Fruit fly (Drosophila melanogaster) whole organism, wandering third instar larva: ENCODE data around the gene CG32365.

ENCODE experiments used
- Abd-B ChIP-seq: fragments of >200 bp; optimal IDR thresholded peaks from 2 replicates; lab custom pipeline; 2017; ENCODE audit warnings: missing biosample characterization, missing genetic modification characterization
- CG32264 ChIP-seq: fragments of 200-800 bp; sonication (Bioruptor generic); optimal IDR thresholded peaks from 2 replicates; lab custom pipeline; 2016; ENCODE audit warnings: missing biosample characterization, missing genetic modification characterization
- CG9705 ChIP-seq: fragments of 200-800 bp; sonication (Bioruptor generic); optimal IDR thresholded peaks from 2 replicates; lab custom pipeline; 2018; ENCODE audit warnings: missing biosample characterization, mild to moderate bottlenecking, missing genetic modification characterization
- CrebA ChIP-seq: fragments of 200-800 bp; sonication (Bioruptor generic); optimal IDR thresholded peaks from 2 replicates; lab custom pipeline; 2016; ENCODE audit warnings: missing biosample characterization, mild to moderate bottlenecking, missing genetic modification characterization, borderline replicate concordance
- Dfd ChIP-seq: fragments of >200 bp; optimal IDR thresholded peaks from 2 replicates; lab custom pipeline; 2017; ENCODE audit warnings: missing biosample characterization, missing genetic modification characterization
- Dif ChIP-seq: fragments of 200-275, 200-300 bp; sonication (Bioruptor generic); optimal IDR thresholded peaks from 2 replicates; lab custom pipeline; 2018; ENCODE audit warnings: missing biosample characterization, missing genetic modification characterization; ENCODE audit not compliant: partially characterized antibody
- GATAd ChIP-seq: sonication (Bioruptor generic); optimal IDR thresholded peaks from 2 replicates; lab custom pipeline; 2016; ENCODE audit warnings: missing biosample characterization, missing genetic modification characterization
- HLH106 ChIP-seq: fragments of 200-800 bp; optimal IDR thresholded peaks from 3 replicates; lab custom pipeline; 2019; ENCODE audit warnings: missing biosample characterization, mild to moderate bottlenecking, missing genetic modification characterization, moderate library complexity
- Hnf4 ChIP-seq: fragments of 200-800 bp; sonication (Bioruptor generic); optimal IDR thresholded peaks from 2 replicates; lab custom pipeline; 2016; ENCODE audit warnings: missing biosample characterization, mild to moderate bottlenecking, missing genetic modification characterization
- Hr78 ChIP-seq: fragments of >200 bp; optimal IDR thresholded peaks from 2 replicates; lab custom pipeline; 2017; ENCODE audit warnings: missing biosample characterization, missing genetic modification characterization
- Hr83 ChIP-seq: fragments of 200-300 bp; sonication (Bioruptor generic); optimal IDR thresholded peaks from 2 replicates; lab custom pipeline; 2016; ENCODE audit warnings: missing biosample characterization, mild to moderate bottlenecking, missing genetic modification characterization, moderate library complexity; ENCODE audit not compliant: poor library complexity, severe bottlenecking
- Jra ChIP-seq: sonication (Bioruptor generic); optimal IDR thresholded peaks from 2 replicates; lab custom pipeline; 2016; ENCODE audit warnings: missing biosample characterization, missing genetic modification characterization
- Mio ChIP-seq: sonication (Bioruptor generic); optimal IDR thresholded peaks from 2 replicates; lab custom pipeline; 2016; ENCODE audit warnings: missing biosample characterization, missing genetic modification characterization
- Myc ChIP-seq: fragments of >200 bp; optimal IDR thresholded peaks from 2 replicates; lab custom pipeline; 2017
- N ChIP-seq: fragments of >200 bp; optimal IDR thresholded peaks from 2 replicates; lab custom pipeline; 2018; ENCODE audit warnings: missing biosample characterization, missing external identifiers, missing genetic modification characterization
- OdsH ChIP-seq: fragments of 200-800 bp; sonication (Bioruptor generic); optimal IDR thresholded peaks from 2 replicates; lab custom pipeline; 2016; ENCODE audit warnings: missing biosample characterization, mild to moderate bottlenecking, missing genetic modification characterization
- Rel ChIP-seq, 2 experiments: fragments of 200-800 bp; sonication (Bioruptor generic) in 1 of 2; optimal IDR thresholded peaks; 2 replicates in 1 of 2; 3 replicates in 1 of 2; lab custom pipeline; 2016 to 2019; ENCODE audit warnings: mild to moderate bottlenecking in 2 of 2, missing biosample characterization in 2 of 2, missing genetic modification characterization in 2 of 2, moderate library complexity in 1 of 2
- Sp1 ChIP-seq: fragments of 200-800 bp; sonication (Bioruptor generic); optimal IDR thresholded peaks from 3 replicates; lab custom pipeline; 2019; ENCODE audit warnings: missing biosample characterization, mild to moderate bottlenecking, missing genetic modification characterization, moderate library complexity
- Vsx2 ChIP-seq: fragments of 200-300, 225-300 bp; sonication (Bioruptor generic); optimal IDR thresholded peaks from 2 replicates; lab custom pipeline; 2018; ENCODE audit warnings: missing biosample characterization, missing genetic modification characterization; ENCODE audit not compliant: partially characterized antibody
- br ChIP-seq: fragments of 200-800 bp; sonication (Bioruptor generic); optimal IDR thresholded peaks from 2 replicates; lab custom pipeline; 2016; ENCODE audit warnings: missing biosample characterization, missing genetic modification characterization
- brk ChIP-seq: fragments of 200-800 bp; sonication (Bioruptor generic); optimal IDR thresholded peaks from 2 replicates; lab custom pipeline; 2016; ENCODE audit warnings: missing biosample characterization, mild to moderate bottlenecking, missing genetic modification characterization
- dl ChIP-seq, 2 experiments: fragments of 175-275, 200-275 bp in 1 of 2; fragments of 200-275 bp in 1 of 2; sonication (Bioruptor generic); optimal IDR thresholded peaks; lab custom pipeline; 2018; ENCODE audit warnings: mild to moderate bottlenecking in 2 of 2, missing biosample characterization in 2 of 2, missing genetic modification characterization in 2 of 2, moderate library complexity in 2 of 2; ENCODE audit not compliant: partially characterized antibody in 2 of 2, insufficient read depth in 1 of 2
- dmrt93B ChIP-seq: fragments of 200-800 bp; sonication (Bioruptor generic); optimal IDR thresholded peaks from 2 replicates; lab custom pipeline; 2018; ENCODE audit warnings: missing biosample characterization, mild to moderate bottlenecking, missing genetic modification characterization
- dsf ChIP-seq: sonication (Bioruptor generic); optimal IDR thresholded peaks from 2 replicates; lab custom pipeline; 2016; ENCODE audit warnings: missing biosample characterization, missing genetic modification characterization, borderline replicate concordance
- ey ChIP-seq: fragments of 200-800 bp; sonication (Bioruptor generic); optimal IDR thresholded peaks from 2 replicates; lab custom pipeline; 2016; ENCODE audit warnings: missing biosample characterization, missing genetic modification characterization
- foxo ChIP-seq, 2 experiments: fragments of 200-800 bp; sonication (Bioruptor generic); optimal IDR thresholded peaks; 2 replicates in 1 of 2; 3 replicates in 1 of 2; lab custom pipeline; 2016 to 2017; ENCODE audit warnings: missing biosample characterization in 2 of 2, missing genetic modification characterization in 2 of 2
- fru ChIP-seq: fragments of 200-800 bp; sonication (Bioruptor generic); optimal IDR thresholded peaks from 3 replicates; lab custom pipeline; 2016; ENCODE audit warnings: missing biosample characterization, mild to moderate bottlenecking, missing genetic modification characterization
- h ChIP-seq: fragments of 200-800 bp; sonication (Bioruptor generic); optimal IDR thresholded peaks from 3 replicates; lab custom pipeline; 2016; ENCODE audit warnings: missing biosample characterization, mild to moderate bottlenecking, missing genetic modification characterization
- jim ChIP-seq: fragments of 175-275, 200-325 bp; sonication (Bioruptor generic); optimal IDR thresholded peaks from 2 replicates; lab custom pipeline; 2016; ENCODE audit warnings: missing biosample characterization, mild to moderate bottlenecking, missing genetic modification characterization
- lola ChIP-seq: fragments of >200 bp; optimal IDR thresholded peaks from 2 replicates; lab custom pipeline; 2017; ENCODE audit warnings: missing biosample characterization, missing genetic modification characterization
- pan ChIP-seq: fragments of >200 bp; optimal IDR thresholded peaks from 2 replicates; lab custom pipeline; 2017
- psq ChIP-seq: fragments of 200-800 bp; sonication (Bioruptor generic); optimal IDR thresholded peaks from 3 replicates; lab custom pipeline; 2017; ENCODE audit warnings: missing biosample characterization, mild to moderate bottlenecking, missing genetic modification characterization, moderate library complexity
- rgr ChIP-seq: fragments of 200-800 bp; sonication (Bioruptor generic); optimal IDR thresholded peaks from 3 replicates; lab custom pipeline; 2016; ENCODE audit warnings: missing biosample characterization, mild to moderate bottlenecking, missing genetic modification characterization
- sage ChIP-seq: fragments of 200-800 bp; sonication (Bioruptor generic); optimal IDR thresholded peaks from 2 replicates; lab custom pipeline; 2016; ENCODE audit warnings: missing biosample characterization, mild to moderate bottlenecking, missing genetic modification characterization
- sv ChIP-seq: fragments of 200-800 bp; sonication (Bioruptor generic); optimal IDR thresholded peaks from 3 replicates; lab custom pipeline; 2016; ENCODE audit warnings: missing biosample characterization, missing genetic modification characterization
- tai ChIP-seq: sonication (Bioruptor generic); optimal IDR thresholded peaks from 2 replicates; lab custom pipeline; 2016; ENCODE audit warnings: missing biosample characterization, missing genetic modification characterization
- usp ChIP-seq: fragments of >200 bp; optimal IDR thresholded peaks from 2 replicates; lab custom pipeline; 2017; ENCODE audit warnings: missing biosample characterization, missing genetic modification characterization
- woc ChIP-seq: sonication (Bioruptor generic); optimal IDR thresholded peaks from 2 replicates; lab custom pipeline; 2016; ENCODE audit warnings: missing biosample characterization, mild to moderate bottlenecking, missing genetic modification characterization

The CG32365 gene

DNA sequence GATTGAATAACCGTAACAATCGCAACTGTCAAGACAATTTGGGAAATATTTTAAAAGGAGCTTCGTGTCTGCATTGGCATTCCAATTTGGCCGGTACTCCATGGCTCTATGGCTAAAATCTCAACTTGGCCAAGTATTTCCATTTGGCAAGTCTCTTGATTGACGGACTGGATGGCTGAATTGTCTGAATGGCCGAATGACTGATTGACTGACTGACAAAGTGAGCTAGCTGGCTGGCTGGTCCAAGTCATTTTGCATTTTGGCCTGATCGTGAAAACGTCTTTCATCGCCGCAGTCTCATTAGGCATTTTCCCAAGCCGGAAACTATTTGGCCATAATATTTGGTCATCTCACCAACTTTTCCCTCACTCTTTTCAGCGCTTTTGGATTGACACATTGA is 5.7 kb downstream of the CG32365 start:
- TF ChIP-seq Hr78 (GFP tag; lab: Kevin White, UChicago) (no peak), Mio (no peak), Vsx2 (GFP tag; lab: Kevin White, UChicago) (no peak), dl (GFP tag; optimal IDR thresholded peaks at IDR 0.05; lab: Kevin White, UChicago; ENCODE audit: insufficient read depth in 1 of 2, partially characterized antibody in 2 of 2) (no peak), lola (no peak), ey (no peak), woc (GFP tag; lab: Kevin White, UChicago) (no peak), dmrt93B (GFP tag; lab: Kevin White, UChicago) (no peak), Hnf4 (GFP tag; lab: Kevin White, UChicago) (no peak), GATAd (GFP tag; lab: Kevin White, UChicago) (no peak), jim (no peak), Abd-B (GFP tag; lab: Kevin White, UChicago) (no peak), Sp1 (GFP tag; lab: Kevin White, UChicago) (no peak), CrebA (no peak), sv (no peak), CG32264 (GFP tag; lab: Kevin White, UChicago) (no peak)

DNA sequence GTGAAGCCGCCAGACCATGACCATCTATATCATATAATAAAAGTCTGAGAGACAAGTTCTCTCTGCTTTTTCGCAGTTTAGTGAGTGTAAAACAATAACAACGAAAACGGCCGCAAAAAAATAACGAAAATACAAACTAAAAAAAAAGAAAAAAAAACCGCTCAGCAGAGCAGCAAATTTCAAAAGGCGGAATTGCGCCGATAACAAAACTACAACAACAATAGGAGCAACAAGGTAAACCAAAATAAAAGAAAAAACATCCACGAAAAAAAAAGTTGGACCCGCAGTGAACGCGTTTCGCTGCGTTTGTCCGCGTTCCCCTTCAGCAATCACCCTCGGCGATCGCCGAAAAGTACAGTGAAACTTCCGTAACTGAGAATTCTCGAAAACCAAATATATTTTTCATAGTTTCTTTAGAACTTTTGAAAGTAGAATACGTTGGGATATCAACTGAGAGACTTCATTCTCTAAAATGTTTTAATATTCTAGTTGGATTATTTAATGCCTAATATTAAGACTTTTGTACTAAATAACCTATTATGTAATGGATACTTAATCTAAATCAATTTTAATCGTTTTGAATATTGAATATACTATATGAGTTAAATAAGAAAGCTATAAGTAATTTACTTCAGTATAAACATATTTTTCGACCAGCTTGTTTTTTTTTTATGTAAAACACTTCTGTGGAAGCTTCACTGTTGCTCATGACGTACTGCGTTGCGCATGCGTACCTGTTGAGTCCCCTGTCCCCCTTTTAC is 6.9 kb downstream of the CG32365 start:
- TF ChIP-seq dsf (GFP tag; lab: Kevin White, UChicago): no peak
- no peak for TF ChIP-seq GATAd (GFP tag; lab: Kevin White, UChicago)
- TF ChIP-seq Hr83: no peak
- peak; percentile 70 for TF ChIP-seq h (GFP tag; lab: Kevin White, UChicago)
- peak; percentile 78 for TF ChIP-seq psq (GFP tag; lab: Kevin White, UChicago)
- no peak for TF ChIP-seq lola
- no peak for TF ChIP-seq Mio
- no peak for TF ChIP-seq CG32264 (GFP tag; lab: Kevin White, UChicago)
- peak; percentile 65 for TF ChIP-seq dmrt93B (GFP tag; lab: Kevin White, UChicago)
- TF ChIP-seq N: no peak
- peak in 1 of 2 experiments; percentile 77 for TF ChIP-seq foxo (GFP tag; optimal IDR thresholded peaks at IDR 0.05; lab: Kevin White, UChicago)
- TF ChIP-seq sage (GFP tag; lab: Kevin White, UChicago): no peak
- TF ChIP-seq Myc (lab: Kevin White, UChicago): no peak
- peak; percentile 49 for TF ChIP-seq br (GFP tag; lab: Kevin White, UChicago)
- peak; percentile 69 for TF ChIP-seq woc (GFP tag; lab: Kevin White, UChicago)
- TF ChIP-seq Dif (GFP tag; lab: Kevin White, UChicago): no peak
- peak; percentile 56 for TF ChIP-seq CG9705 (GFP tag; lab: Kevin White, UChicago)
- TF ChIP-seq Vsx2 (GFP tag; lab: Kevin White, UChicago): no peak
- TF ChIP-seq OdsH (GFP tag; lab: Kevin White, UChicago): peak; percentile 77
- peak; percentile 61 for TF ChIP-seq rgr (GFP tag; lab: Kevin White, UChicago)
- no peak for TF ChIP-seq pan (lab: Kevin White, UChicago)
- peak; percentile 48 for TF ChIP-seq tai (GFP tag; lab: Kevin White, UChicago)
- TF ChIP-seq Abd-B (GFP tag; lab: Kevin White, UChicago): no peak
- TF ChIP-seq Rel (GFP tag; optimal IDR thresholded peaks at IDR 0.05; lab: Kevin White, UChicago): no peak
- peak; percentile 20 for TF ChIP-seq Rel (tag; optimal IDR thresholded peaks at IDR 0.05; lab: Kevin White, UChicago)
- peak; percentile 63 for TF ChIP-seq Jra (GFP tag; lab: Kevin White, UChicago)
- no peak for TF ChIP-seq dl (GFP tag; optimal IDR thresholded peaks at IDR 0.05; lab: Kevin White, UChicago; ENCODE audit: insufficient read depth in 1 of 2, partially characterized antibody in 2 of 2)
- no peak for TF ChIP-seq brk (GFP tag; lab: Kevin White, UChicago)
- TF ChIP-seq jim: no peak
- TF ChIP-seq Hr78 (GFP tag; lab: Kevin White, UChicago): no peak
- peak; percentile 82 for TF ChIP-seq Sp1 (GFP tag; lab: Kevin White, UChicago)
- no peak for TF ChIP-seq usp (GFP tag; lab: Kevin White, UChicago)
- TF ChIP-seq HLH106: peak; percentile 73
- TF ChIP-seq sv: peak; percentile 58
- TF ChIP-seq CrebA: no peak
- TF ChIP-seq Dfd (GFP tag; lab: Kevin White, UChicago): no peak
- TF ChIP-seq ey: peak; percentile 78
- peak; percentile 79 for TF ChIP-seq fru (GFP tag; lab: Kevin White, UChicago)
- TF ChIP-seq Hnf4 (GFP tag; lab: Kevin White, UChicago): peak; percentile 45
